Worm (Caenorhabditis elegans): ENCODE results near the gene D1005.10.

- no peak for TF ChIP-seq ceh-63 (GFP tag; optimal IDR thresholded peaks at IDR 0.05)
- no peak for TF ChIP-seq lin-14 (GFP tag; optimal IDR thresholded peaks at IDR 0.05)
- TF ChIP-seq Y116A8C.19 (tag; optimal IDR thresholded peaks at IDR 0.05; ENCODE audit: borderline replicate concordance) = no peak
- no peak for TF ChIP-seq ama-1 (optimal IDR thresholded peaks at IDR 0.05)
- TF ChIP-seq nhr-76 (tag; optimal IDR thresholded peaks at IDR 0.05) = no peak
- TF ChIP-seq fos-1 (tag; optimal IDR thresholded peaks at IDR 0.05) = no peak
- no peak for TF ChIP-seq lir-3 (tag; optimal IDR thresholded peaks at IDR 0.05; ENCODE audit: poor library complexity)
- no peak for TF ChIP-seq lin-15B (tag; optimal IDR thresholded peaks at IDR 0.05)
These were observed 5.4 kb downstream of the D1005.10 start for ce11 chrX:1480564-1480963.
